Worm (Caenorhabditis elegans) whole organism, L1 larva: ENCODE data around the gene K07F5.12.

ENCODE experiments used
- C16A3.4 ChIP-seq: fragments of 150-350 bp; optimal IDR thresholded peaks from 2 replicates; lab custom pipeline; 2014; ENCODE audit warnings: missing biosample characterization, missing genetic modification characterization
- alr-1 ChIP-seq: fragments of 200-800 bp; sonication (Bioruptor generic); optimal IDR thresholded peaks from 2 replicates; lab custom pipeline; 2018; ENCODE audit warnings: borderline replicate concordance, mild to moderate bottlenecking, missing genetic modification characterization, missing compliant biosample characterization
- blmp-1 ChIP-seq: fragments of 150-350 bp; optimal IDR thresholded peaks from 2 replicates; lab custom pipeline; 2014; ENCODE audit warnings: missing biosample characterization, missing genetic modification characterization
- ceh-8 ChIP-seq: fragments of 200-800 bp; sonication (Bioruptor generic); optimal IDR thresholded peaks from 2 replicates; lab custom pipeline; 2018; ENCODE audit warnings: mild to moderate bottlenecking, missing genetic modification characterization, moderate library complexity, missing compliant biosample characterization
- ceh-82 ChIP-seq, 3 experiments: fragments of 150-350 bp in 1 of 3; sonication (generic microtip) in 2 of 3; optimal IDR thresholded peaks; 2 replicates each; lab custom pipeline; 2014 to 2017; ENCODE audit warnings: missing biosample characterization in 3 of 3, missing genetic modification characterization in 3 of 3
- ces-1 ChIP-seq: fragments of 150-350 bp; optimal IDR thresholded peaks from 2 replicates; lab custom pipeline; 2014; ENCODE audit warnings: missing biosample characterization, missing genetic modification reagents, missing genetic modification characterization
- dpl-1 ChIP-seq, 3 experiments: fragments of 150-350 bp in 2 of 3; sonication (generic microtip) in 1 of 3; optimal IDR thresholded peaks; 2 replicates each; lab custom pipeline; 2014 to 2017; ENCODE audit warnings: missing biosample characterization in 3 of 3, missing genetic modification characterization in 3 of 3, missing genetic modification reagents in 3 of 3
- efl-1 ChIP-seq, 4 experiments: fragments of 150-350 bp; optimal IDR thresholded peaks in 3 of 4; peaks in 1 of 4; 1 replicate in 1 of 4; 2 replicates in 3 of 4; lab custom pipeline; 2014; ENCODE audit warnings: missing biosample characterization in 2 of 4, missing genetic modification characterization in 2 of 4, missing genetic modification reagents in 2 of 4
- elt-2 ChIP-seq: sonication (generic microtip); optimal IDR thresholded peaks from 2 replicates; lab custom pipeline; 2016; ENCODE audit warnings: missing genetic modification characterization, mild to moderate bottlenecking, inconsistent platforms, missing compliant biosample characterization, missing genetic modification reagents
- elt-3 ChIP-seq, 6 experiments: fragments of 150-350 bp in 1 of 6; sonication (generic microtip); optimal IDR thresholded peaks; 2 replicates each; lab custom pipeline; 2017 to 2018; ENCODE audit warnings: missing biosample characterization in 6 of 6, missing genetic modification characterization in 6 of 6, inconsistent platforms in 1 of 6
- fkh-10 ChIP-seq: sonication (generic microtip); optimal IDR thresholded peaks from 2 replicates; lab custom pipeline; 2017; ENCODE audit warnings: missing biosample characterization, missing genetic modification reagents, missing genetic modification characterization
- fkh-4 ChIP-seq: sonication (generic microtip); optimal IDR thresholded peaks from 2 replicates; lab custom pipeline; 2016; ENCODE audit warnings: missing compliant biosample characterization, missing genetic modification characterization, borderline replicate concordance
- fkh-8 ChIP-seq: sonication (generic microtip); optimal IDR thresholded peaks from 2 replicates; lab custom pipeline; 2016; ENCODE audit warnings: mild to moderate bottlenecking, missing genetic modification characterization, missing compliant biosample characterization
- hlh-4 ChIP-seq: sonication (generic microtip); optimal IDR thresholded peaks from 2 replicates; lab custom pipeline; 2016; ENCODE audit warnings: mild to moderate bottlenecking, missing genetic modification characterization, missing compliant biosample characterization
- lin-14 ChIP-seq: fragments of 200-800 bp; sonication (Bioruptor generic); optimal IDR thresholded peaks from 2 replicates; lab custom pipeline; 2018; ENCODE audit warnings: mild to moderate bottlenecking, missing genetic modification characterization, moderate library complexity, missing compliant biosample characterization
- lin-35 ChIP-seq, 2 experiments: fragments of 150-350 bp; optimal IDR thresholded peaks; 2 replicates each; lab custom pipeline; 2014; ENCODE audit warnings: missing biosample characterization in 2 of 2, missing genetic modification characterization in 2 of 2, missing genetic modification reagents in 2 of 2
- lin-39 ChIP-seq: fragments of 150-350 bp; optimal IDR thresholded peaks from 2 replicates; lab custom pipeline; 2014; ENCODE audit warnings: missing biosample characterization, missing genetic modification reagents, missing genetic modification characterization
- lir-3 ChIP-seq: sonication (generic microtip); optimal IDR thresholded peaks from 2 replicates; lab custom pipeline; 2016; ENCODE audit warnings: mild to moderate bottlenecking, missing genetic modification characterization, moderate library complexity, missing compliant biosample characterization; ENCODE audit not compliant: poor library complexity
- mef-2 ChIP-seq: fragments of 150-350 bp; optimal IDR thresholded peaks from 2 replicates; lab custom pipeline; 2014; ENCODE audit warnings: missing biosample characterization, missing genetic modification characterization
- mep-1 ChIP-seq: fragments of 150-350 bp; optimal IDR thresholded peaks from 2 replicates; lab custom pipeline; 2014; ENCODE audit warnings: missing biosample characterization, missing genetic modification characterization
- nhr-20 ChIP-seq: sonication (generic microtip); optimal IDR thresholded peaks from 2 replicates; lab custom pipeline; 2016; ENCODE audit warnings: mild to moderate bottlenecking, missing genetic modification characterization, missing compliant biosample characterization
- nhr-237 ChIP-seq: fragments of 150-350 bp; optimal IDR thresholded peaks from 2 replicates; lab custom pipeline; 2014; ENCODE audit warnings: missing biosample characterization, missing genetic modification characterization
- nhr-77 ChIP-seq: fragments of 150-350 bp; optimal IDR thresholded peaks from 2 replicates; lab custom pipeline; 2014; ENCODE audit warnings: missing biosample characterization, missing genetic modification characterization
- nhr-84 ChIP-seq: sonication (generic microtip); optimal IDR thresholded peaks from 2 replicates; lab custom pipeline; 2017; ENCODE audit warnings: missing biosample characterization, missing genetic modification characterization
- pqm-1 ChIP-seq: sonication (generic microtip); optimal IDR thresholded peaks from 3 replicates; lab custom pipeline; 2017; ENCODE audit warnings: missing biosample characterization, missing genetic modification characterization
- rnt-1 ChIP-seq: sonication (generic microtip); optimal IDR thresholded peaks from 2 replicates; lab custom pipeline; 2016; ENCODE audit warnings: mild to moderate bottlenecking, missing genetic modification characterization, moderate library complexity, missing compliant biosample characterization
- snpc-4 ChIP-seq: fragments of 150-350 bp; optimal IDR thresholded peaks from 2 replicates; lab custom pipeline; 2014; ENCODE audit warnings: missing biosample characterization, missing genetic modification characterization
- snu-23 ChIP-seq: sonication (generic microtip); optimal IDR thresholded peaks from 2 replicates; lab custom pipeline; 2016; ENCODE audit warnings: missing genetic modification characterization, missing compliant biosample characterization
- unc-86 ChIP-seq: sonication (generic microtip); optimal IDR thresholded peaks from 2 replicates; lab custom pipeline; 2016; ENCODE audit warnings: missing genetic modification characterization, missing compliant biosample characterization
- xbp-1 ChIP-seq: sonication (generic microtip); optimal IDR thresholded peaks from 2 replicates; lab custom pipeline; 2016; ENCODE audit warnings: missing genetic modification characterization, missing compliant biosample characterization
- ztf-11 ChIP-seq, 2 experiments: sonication (generic microtip); optimal IDR thresholded peaks; 2 replicates each; lab custom pipeline; 2016 to 2017; ENCODE audit warnings: missing genetic modification characterization in 2 of 2, missing biosample characterization in 1 of 2, missing compliant biosample characterization in 1 of 2

The K07F5.12 gene

DNA sequence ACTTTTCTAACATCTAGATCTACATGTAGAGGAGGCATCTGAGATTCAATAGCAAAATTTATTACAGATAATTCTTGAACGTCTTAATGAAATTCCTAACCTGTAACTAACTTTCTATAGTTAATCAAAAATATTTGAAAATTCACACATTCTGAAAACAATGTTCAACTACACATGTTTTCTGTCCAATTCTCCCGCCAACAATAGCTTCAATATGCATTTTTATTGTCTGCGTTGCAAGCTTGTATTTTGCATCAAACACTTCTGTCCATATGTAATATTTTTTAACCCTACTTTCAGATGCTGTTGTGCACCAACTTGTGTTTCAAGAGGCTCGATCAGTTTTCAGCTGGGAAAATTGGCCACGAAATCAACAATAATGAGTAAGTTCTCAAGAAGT, 42.9 kb downstream of the K07F5.12 start, which contains the start of gene tbc-3:
Gene tbc-3 (plus strand): TSS at position 301 of the 400 bp plus-strand sequence.
- TF ChIP-seq mef-2 (tag; lab: Kevin White, UChicago) (no peak), efl-1 (optimal IDR thresholded peaks at IDR 0.05; lab: Kevin White, UChicago) (no peak), efl-1 (GFP tag; optimal IDR thresholded peaks at IDR 0.05 in 1 of 2; lab: Kevin White, UChicago) (peak in 1 of 2 experiments; percentile 21), hlh-4 (tag; lab: Kevin White, UChicago) (no peak)

- TF ChIP-seq rnt-1 (no peak), lin-14 (GFP tag; lab: Kevin White, UChicago) (peak; percentile 62), mep-1 (tag; lab: Kevin White, UChicago) (peak; percentile 19), nhr-20 (tag; lab: Kevin White, UChicago) (no peak), efl-1 (optimal IDR thresholded peaks at IDR 0.05; lab: Kevin White, UChicago) (peak; percentile 34 to 45), efl-1 (GFP tag; optimal IDR thresholded peaks at IDR 0.05 in 1 of 2; lab: Kevin White, UChicago) (peak; percentile 37 to 93), lin-39 (tag; lab: Kevin White, UChicago) (no peak), ceh-82 (tag; optimal IDR thresholded peaks at IDR 0.05; lab: Kevin White, UChicago) (peak in 1 of 3 experiments; percentile 7), fkh-10 (peak; percentile 14), ceh-8 (GFP tag; lab: Kevin White, UChicago) (no peak), dpl-1 (GFP tag; optimal IDR thresholded peaks at IDR 0.05; lab: Kevin White, UChicago) (peak; percentile 13 to 42 (median 31)), snu-23 (GFP tag; lab: Kevin White, UChicago) (no peak), pqm-1 (tag; lab: Kevin White, UChicago) (no peak), nhr-84 (tag; lab: Kevin White, UChicago) (no peak), ces-1 (no peak), lin-35 (GFP tag; optimal IDR thresholded peaks at IDR 0.05; lab: Kevin White, UChicago) (peak; percentile 10 to 66), blmp-1 (tag; lab: Kevin White, UChicago) (no peak), C16A3.4 (tag; lab: Kevin White, UChicago) (no peak), elt-2 (no peak), nhr-237 (tag; lab: Kevin White, UChicago) (no peak)
Measured at ce11 chrIV:9899227-9899626, 43.4 kb downstream of the K07F5.12 start.

ce11 chrIV:9903608-9904007, 47.8 kb downstream of the K07F5.12 start, which contains the start of gene best-13:
TSS of gene best-13 (plus strand) at chrIV:9903908.
- TF ChIP-seq nhr-20 (tag; lab: Kevin White, UChicago) (no peak), fkh-8 (tag; lab: Kevin White, UChicago) (no peak), alr-1 (tag; lab: Kevin White, UChicago) (no peak), ztf-11 (tag; optimal IDR thresholded peaks at IDR 0.05; lab: Kevin White, UChicago) (no peak), nhr-77 (tag; lab: Kevin White, UChicago) (no peak), elt-3 (tag; optimal IDR thresholded peaks at IDR 0.05; lab: Kevin White, UChicago) (no peak), unc-86 (no peak), fkh-4 (tag; lab: Kevin White, UChicago) (no peak), ces-1 (no peak), lir-3 (tag; lab: Kevin White, UChicago) (no peak), xbp-1 (tag; lab: Kevin White, UChicago) (no peak), snpc-4 (tag; lab: Kevin White, UChicago) (no peak)
